Fruit fly (Drosophila melanogaster): ENCODE results near the gene APC7.

The APC7 gene

DNA sequence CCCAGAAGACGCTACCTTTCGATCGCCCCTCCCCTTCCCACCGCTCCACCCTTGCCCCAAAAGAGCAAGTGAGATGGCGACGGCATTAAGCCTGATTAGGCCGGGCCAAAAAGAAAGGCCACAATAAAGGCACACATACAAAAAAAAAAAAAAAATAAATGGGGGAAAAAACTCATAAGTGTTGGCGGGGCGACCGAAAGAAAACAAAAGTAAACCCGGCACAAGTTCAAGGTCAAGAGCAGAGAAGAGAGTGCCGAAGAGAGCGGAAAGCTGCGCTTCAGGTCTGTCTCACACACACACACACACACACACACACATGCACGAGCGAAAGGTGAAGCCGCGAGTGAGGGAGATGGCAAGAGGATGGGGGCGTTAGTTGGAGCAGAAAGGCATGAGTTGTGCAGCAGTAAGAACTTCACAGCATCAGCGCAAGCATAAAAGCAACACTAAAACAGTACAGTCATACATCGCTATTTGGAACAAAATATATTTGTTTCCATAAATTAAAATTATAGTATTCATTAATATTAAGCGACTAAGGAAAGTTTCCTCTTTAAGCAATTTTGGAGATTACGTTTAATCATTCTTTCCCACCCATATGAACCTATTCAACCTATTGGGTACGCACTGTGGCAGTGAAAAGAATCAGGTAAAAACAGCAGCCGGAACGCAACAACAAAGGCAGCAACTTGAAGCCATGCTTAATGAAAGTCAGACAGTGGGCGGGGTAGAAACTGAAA is 27.3 kb downstream of the APC7 start (continued):
- TF ChIP-seq wor (GFP tag; IDR thresholded peaks at IDR 0.05): no peak; the same call in 1 of the 2 replicates
- TF ChIP-seq CG18619 (GFP tag; optimal IDR thresholded peaks at IDR 0.05): no peak
- no peak for TF ChIP-seq Doc2 (GFP tag; IDR thresholded peaks at IDR 0.05)
- TF ChIP-seq CG9817 (tag; optimal IDR thresholded peaks at IDR 0.05): no peak
- peak; percentile 6 for TF ChIP-seq ATbp (GFP tag; optimal IDR thresholded peaks at IDR 0.05)
- no peak for TF ChIP-seq prd (optimal IDR thresholded peaks at IDR 0.05)
- peak; percentile 62 for TF ChIP-seq prd (GFP tag; IDR thresholded peaks at IDR 0.05)
- no peak for TF ChIP-seq CG6272 (GFP tag; IDR thresholded peaks at IDR 0.05)
- peak; percentile 39 for TF ChIP-seq Spps (tag; optimal IDR thresholded peaks at IDR 0.05)
- peak; percentile 4 for TF ChIP-seq ind (GFP tag; optimal IDR thresholded peaks at IDR 0.05)
- peak; percentile 70 for TF ChIP-seq Xrp1 (GFP tag; IDR thresholded peaks at IDR 0.05)
- TF ChIP-seq sens-2 (GFP tag; IDR thresholded peaks at IDR 0.05): no peak
- no peak; the same call in 1 of the 2 replicates for TF ChIP-seq CG10366 (GFP tag; IDR thresholded peaks at IDR 0.05)
- no peak for TF ChIP-seq Hr39 (optimal IDR thresholded peaks at IDR 0.05)
- no peak for TF ChIP-seq CG17612 (GFP tag; IDR thresholded peaks at IDR 0.05)
- no peak for TF ChIP-seq ERR (GFP tag; optimal IDR thresholded peaks at IDR 0.05)
- no peak for TF ChIP-seq chinmo (GFP tag; IDR thresholded peaks at IDR 0.05; ENCODE audit: partially characterized antibody)
- peak; percentile 24 for TF ChIP-seq dmrt99B (tag; optimal IDR thresholded peaks at IDR 0.05)
- no peak for TF ChIP-seq ranshi (GFP tag; IDR thresholded peaks at IDR 0.05)
- TF ChIP-seq CG11398 (GFP tag; optimal IDR thresholded peaks at IDR 0.05): no peak
- TF ChIP-seq da (GFP tag; optimal IDR thresholded peaks at IDR 0.05): no peak
- no peak for TF ChIP-seq bab2 (GFP tag; optimal IDR thresholded peaks at IDR 0.05)
- TF ChIP-seq dmrt11E (tag; optimal IDR thresholded peaks at IDR 0.05): peak; percentile 60
- TF ChIP-seq otp (GFP tag; IDR thresholded peaks at IDR 0.05): peak; percentile 31; the same call in 1 of the 3 replicates
- no peak for TF ChIP-seq CG13894 (tag; optimal IDR thresholded peaks at IDR 0.05)
- TF ChIP-seq CG18262 (tag; optimal IDR thresholded peaks at IDR 0.05): peak; percentile 49
- TF ChIP-seq CG15011 (GFP tag; optimal IDR thresholded peaks at IDR 0.05): no peak
- TF ChIP-seq sim (GFP tag; IDR thresholded peaks at IDR 0.05): no peak
- peak; percentile 62 for TF ChIP-seq gem (tag; optimal IDR thresholded peaks at IDR 0.05)
- no peak for TF ChIP-seq kay (GFP tag; optimal IDR thresholded peaks at IDR 0.05)
- no peak for TF ChIP-seq CG8089 (GFP tag; optimal IDR thresholded peaks at IDR 0.05)
- no peak for TF ChIP-seq z (GFP tag; IDR thresholded peaks at IDR 0.05)
- no peak for TF ChIP-seq CG12071 (GFP tag; optimal IDR thresholded peaks at IDR 0.05)
- TF ChIP-seq phol (tag; optimal IDR thresholded peaks at IDR 0.05): peak; percentile 47
- peak; percentile 30 for TF ChIP-seq CG15601 (tag; optimal IDR thresholded peaks at IDR 0.05)
- TF ChIP-seq lilli (GFP tag; optimal IDR thresholded peaks at IDR 0.05): no peak
- no peak for TF ChIP-seq CG17912 (GFP tag; optimal IDR thresholded peaks at IDR 0.05)
- TF ChIP-seq D19A (tag; optimal IDR thresholded peaks at IDR 0.05): peak; percentile 12
- peak; percentile 24 for TF ChIP-seq Oli (tag; optimal IDR thresholded peaks at IDR 0.05)
- TF ChIP-seq grau (tag; optimal IDR thresholded peaks at IDR 0.05): peak; percentile 87
- TF ChIP-seq CTCF (GFP tag; optimal IDR thresholded peaks at IDR 0.05): no peak
- TF ChIP-seq CG7928 (GFP tag; optimal IDR thresholded peaks at IDR 0.05): no peak
- peak; percentile 31 for TF ChIP-seq Chrac-16 (GFP tag; optimal IDR thresholded peaks at IDR 0.05)
- no peak for TF ChIP-seq hbn (GFP tag; IDR thresholded peaks at IDR 0.05; ENCODE audit: partially characterized antibody)
- TF ChIP-seq Atf6 (GFP tag; IDR thresholded peaks at IDR 0.05): no peak
- no peak for TF ChIP-seq CG2202 (tag; optimal IDR thresholded peaks at IDR 0.05)
- TF ChIP-seq zf30C (GFP tag; optimal IDR thresholded peaks at IDR 0.05): no peak
- 0 out of 2 replicates have a peak, but pooled peaks have one; percentile 38 for TF ChIP-seq CG9932 (GFP tag; IDR thresholded peaks at IDR 0.05)
- TF ChIP-seq gce (GFP tag; IDR thresholded peaks at IDR 0.05): no peak
- no peak for TF ChIP-seq Meics (GFP tag; optimal IDR thresholded peaks at IDR 0.05)
- TF ChIP-seq Bteb2 (GFP tag; optimal IDR thresholded peaks at IDR 0.05): no peak
- peak; percentile 32 for TF ChIP-seq unpg (GFP tag; optimal IDR thresholded peaks at IDR 0.05)

Data from whole organism, embryonic.